Worm (Caenorhabditis elegans) whole organism, L4 larva: ENCODE data around the gene npr-31.

Experiments used
- F26F4.8 ChIP-seq: fragments of 200-800 bp; sonication (Bioruptor generic); conservative IDR thresholded peaks from 2 replicates; pipeline ENCODE4 v1.3.6; 2022; ENCODE audit warnings: missing genetic modification characterization, missing compliant biosample characterization
- F49E8.2 ChIP-seq: sonication (generic microtip); optimal IDR thresholded peaks from 2 replicates; lab custom pipeline; 2016; ENCODE audit warnings: missing compliant biosample characterization, mild to moderate bottlenecking, missing genetic modification characterization, borderline replicate concordance
- R02D3.7 ChIP-seq: fragments of 150-350 bp; sonication (generic microtip); optimal IDR thresholded peaks from 3 replicates; lab custom pipeline; 2014; ENCODE audit warnings: missing biosample characterization, missing genetic modification characterization
- Y5F2A.4 ChIP-seq: fragments of 200-800 bp; sonication (Bioruptor generic); optimal IDR thresholded peaks from 2 replicates; lab custom pipeline; 2018; ENCODE audit warnings: mild to moderate bottlenecking, missing genetic modification characterization, missing compliant biosample characterization
- Y75B8A.6 ChIP-seq: fragments of 200-800 bp; sonication (Bioruptor generic); IDR thresholded peaks from 2 replicates; pipeline ENCODE4 v1.3.6; 2022; ENCODE audit warnings: missing genetic modification reagents, missing genetic modification characterization, missing compliant biosample characterization
- ZK337.2 ChIP-seq: fragments of 200-800 bp; sonication (Bioruptor generic); IDR thresholded peaks from 2 replicates; pipeline ENCODE4 v1.3.6; 2022; ENCODE audit warnings: missing genetic modification reagents, missing genetic modification characterization, missing compliant biosample characterization
- attf-4 ChIP-seq: sonication (generic microtip); optimal IDR thresholded peaks from 3 replicates; lab custom pipeline; 2017; ENCODE audit warnings: missing biosample characterization, missing genetic modification characterization
- ceh-20 ChIP-seq: fragments of 200-800 bp; sonication (Bioruptor generic); IDR thresholded peaks from 2 replicates; pipeline ENCODE4 v1.3.6; 2022; ENCODE audit warnings: missing genetic modification reagents, missing genetic modification characterization, missing compliant biosample characterization
- ceh-32 ChIP-seq: sonication (generic microtip); optimal IDR thresholded peaks from 2 replicates; lab custom pipeline; 2016; ENCODE audit warnings: mild to moderate bottlenecking, missing genetic modification characterization, missing compliant biosample characterization; ENCODE audit not compliant: poor library complexity
- ctbp-1 ChIP-seq: fragments of 200-800 bp; sonication (Bioruptor generic); IDR thresholded peaks from 2 replicates; pipeline ENCODE4 v1.3.6; 2022; ENCODE audit warnings: missing genetic modification reagents, missing genetic modification characterization, missing compliant biosample characterization
- dmd-6 ChIP-seq: fragments of 200-800 bp; sonication (Bioruptor generic); IDR thresholded peaks from 2 replicates; pipeline ENCODE4 v1.3.6; 2022; ENCODE audit warnings: missing genetic modification reagents, missing genetic modification characterization, missing compliant biosample characterization
- dpl-1 ChIP-seq: fragments of 150-350 bp; optimal IDR thresholded peaks from 2 replicates; lab custom pipeline; 2014; ENCODE audit warnings: missing biosample characterization, missing genetic modification reagents, missing genetic modification characterization
- egl-43 ChIP-seq: fragments of 200-800 bp; sonication (Bioruptor generic); IDR thresholded peaks from 2 replicates; pipeline ENCODE4 v1.3.6; 2022; ENCODE audit warnings: missing genetic modification reagents, missing genetic modification characterization, missing compliant biosample characterization
- fkh-10 ChIP-seq: fragments of 150-350 bp; optimal IDR thresholded peaks from 2 replicates; lab custom pipeline; 2014; ENCODE audit warnings: missing biosample characterization, missing genetic modification reagents, missing genetic modification characterization
- fos-1 ChIP-seq: fragments of 150-350 bp; optimal IDR thresholded peaks from 2 replicates; lab custom pipeline; 2014; ENCODE audit warnings: missing biosample characterization, missing genetic modification characterization
- hlh-11 ChIP-seq: fragments of 200-800 bp; sonication (Bioruptor generic); optimal IDR thresholded peaks from 2 replicates; lab custom pipeline; 2018; ENCODE audit warnings: mild to moderate bottlenecking, missing genetic modification characterization, missing compliant biosample characterization
- lin-15B ChIP-seq: fragments of 150-350 bp; sonication (generic microtip); optimal IDR thresholded peaks from 3 replicates; lab custom pipeline; 2014; ENCODE audit warnings: missing biosample characterization, missing genetic modification characterization
- lin-38 ChIP-seq: fragments of 200-800 bp; sonication (Bioruptor generic); IDR thresholded peaks from 2 replicates; pipeline ENCODE4 v1.3.6; 2022; ENCODE audit warnings: missing genetic modification reagents, missing genetic modification characterization, missing compliant biosample characterization
- lsy-2 ChIP-seq, 2 experiments: fragments of 150-350 bp in 1 of 2; sonication (generic microtip) in 1 of 2; optimal IDR thresholded peaks; 2 replicates each; lab custom pipeline; 2014 to 2017; ENCODE audit warnings: missing biosample characterization in 2 of 2, missing genetic modification characterization in 2 of 2
- madf-5 ChIP-seq, 2 experiments: fragments of 200-800 bp; sonication (Bioruptor generic); IDR thresholded peaks; 2 replicates each; pipeline ENCODE4 v1.3.6; 2022; ENCODE audit warnings: missing compliant biosample characterization in 2 of 2, missing genetic modification characterization in 2 of 2
- mdl-1 ChIP-seq, 2 experiments: fragments of 150-350 bp in 1 of 2; sonication (generic microtip) in 1 of 2; optimal IDR thresholded peaks; 2 replicates each; lab custom pipeline; 2014 to 2017; ENCODE audit warnings: missing biosample characterization in 2 of 2, missing genetic modification characterization in 2 of 2
- mdt-29 ChIP-seq: fragments of 200-800 bp; sonication (Bioruptor generic); IDR thresholded peaks from 2 replicates; pipeline ENCODE4 v1.3.6; 2022; ENCODE audit warnings: missing genetic modification reagents, missing genetic modification characterization, missing compliant biosample characterization
- mep-1 ChIP-seq: fragments of 150-350 bp; sonication (generic microtip); optimal IDR thresholded peaks from 3 replicates; lab custom pipeline; 2014; ENCODE audit warnings: missing biosample characterization, missing genetic modification characterization
- nhr-102 ChIP-seq: sonication (generic microtip); optimal IDR thresholded peaks from 2 replicates; lab custom pipeline; 2016; ENCODE audit warnings: mild to moderate bottlenecking, missing genetic modification characterization, moderate library complexity, missing compliant biosample characterization
- nhr-11 ChIP-seq: fragments of 150-350 bp; optimal IDR thresholded peaks from 2 replicates; lab custom pipeline; 2014; ENCODE audit warnings: missing biosample characterization, missing genetic modification characterization
- nhr-111 ChIP-seq: fragments of 200-800 bp; sonication (Bioruptor generic); optimal IDR thresholded peaks from 2 replicates; lab custom pipeline; 2018; ENCODE audit warnings: mild to moderate bottlenecking, missing genetic modification characterization, missing compliant biosample characterization
- nhr-237 ChIP-seq: sonication (generic microtip); optimal IDR thresholded peaks from 2 replicates; lab custom pipeline; 2017; ENCODE audit warnings: missing biosample characterization, missing genetic modification characterization
- nhr-25 ChIP-seq: sonication (generic microtip); optimal IDR thresholded peaks from 2 replicates; lab custom pipeline; 2017; ENCODE audit warnings: missing genetic modification characterization, mild to moderate bottlenecking, missing compliant biosample characterization, antibody characterized with exemption, moderate library complexity, borderline replicate concordance; ENCODE audit not compliant: insufficient read depth
- nhr-76 ChIP-seq: fragments of 150-350 bp; optimal IDR thresholded peaks from 2 replicates; lab custom pipeline; 2014; ENCODE audit warnings: missing biosample characterization, missing genetic modification characterization
- nhr-77 ChIP-seq: fragments of 150-350 bp; optimal IDR thresholded peaks from 2 replicates; lab custom pipeline; 2014; ENCODE audit warnings: missing biosample characterization, missing genetic modification characterization
- rbr-2 ChIP-seq: sonication (generic microtip); optimal IDR thresholded peaks from 2 replicates; lab custom pipeline; 2016; ENCODE audit warnings: missing genotype, missing genetic modification characterization, missing compliant biosample characterization
- sdz-12 ChIP-seq: fragments of 200-800 bp; sonication (Bioruptor generic); optimal IDR thresholded peaks from 2 replicates; lab custom pipeline; 2018; ENCODE audit warnings: mild to moderate bottlenecking, missing genetic modification characterization, missing compliant biosample characterization
- set-16 ChIP-seq: fragments of 200-800 bp; sonication (Bioruptor generic); IDR thresholded peaks from 2 replicates; pipeline ENCODE4 v1.3.6; 2022; ENCODE audit warnings: missing genetic modification reagents, missing genetic modification characterization, missing compliant biosample characterization
- snpc-4 ChIP-seq: fragments of 150-350 bp; optimal IDR thresholded peaks from 2 replicates; lab custom pipeline; 2014; ENCODE audit warnings: missing biosample characterization, missing genetic modification characterization
- spr-1 ChIP-seq: sonication (generic microtip); optimal IDR thresholded peaks from 2 replicates; lab custom pipeline; 2016; ENCODE audit warnings: mild to moderate bottlenecking, missing genetic modification characterization, missing compliant biosample characterization
- spr-3 ChIP-seq: fragments of 200-800 bp; sonication (Bioruptor generic); optimal IDR thresholded peaks from 2 replicates; lab custom pipeline; 2018; ENCODE audit warnings: mild to moderate bottlenecking, missing genetic modification characterization, missing compliant biosample characterization
- tag-97 ChIP-seq: fragments of 200-800 bp; sonication (Bioruptor generic); IDR thresholded peaks from 2 replicates; pipeline ENCODE4 v1.3.6; 2022; ENCODE audit warnings: missing genetic modification characterization, missing compliant biosample characterization
- unc-130 ChIP-seq: sonication (generic microtip); optimal IDR thresholded peaks from 2 replicates; lab custom pipeline; 2016; ENCODE audit warnings: missing genetic modification reagents, missing genetic modification characterization, missing compliant biosample characterization
- unc-39 ChIP-seq: sonication (generic microtip); optimal IDR thresholded peaks from 2 replicates; lab custom pipeline; 2017; ENCODE audit warnings: missing biosample characterization, missing genetic modification characterization
- vab-7 ChIP-seq: fragments of 200-800 bp; sonication (Bioruptor generic); IDR thresholded peaks from 2 replicates; pipeline ENCODE4 v1.3.6; 2022; ENCODE audit warnings: missing genetic modification reagents, missing genetic modification characterization, missing compliant biosample characterization
- zfp-2 ChIP-seq: sonication (generic microtip); optimal IDR thresholded peaks from 2 replicates; lab custom pipeline; 2016; ENCODE audit warnings: mild to moderate bottlenecking, missing genetic modification characterization, missing compliant biosample characterization
- zip-11 ChIP-seq: fragments of 200-800 bp; sonication (Bioruptor generic); IDR thresholded peaks from 2 replicates; pipeline ENCODE4 v1.3.6; 2022; ENCODE audit warnings: missing genetic modification characterization, missing compliant biosample characterization
- zip-2 ChIP-seq: fragments of 150-350 bp; optimal IDR thresholded peaks from 2 replicates; lab custom pipeline; 2014; ENCODE audit warnings: missing biosample characterization, missing genetic modification characterization
- ztf-7 ChIP-seq: fragments of 150-350 bp; optimal IDR thresholded peaks from 2 replicates; lab custom pipeline; 2014; ENCODE audit warnings: missing biosample characterization, missing genetic modification characterization

The npr-31 gene

ce11 chrII:7171305-7171998 is 27.0 kb downstream of the npr-31 start, which contains the start of gene dyf-13:
dyf-13 (minus strand) TSS chrII:7171355.
- TF ChIP-seq F26F4.8 (no peak), zip-2 (tag; lab: Kevin White, UChicago) (no peak), hlh-11 (tag; lab: Kevin White, UChicago) (no peak)

ce11 chrII:7174843-7175242 is 30.4 kb downstream of the npr-31 start, which contains the start of gene glc-4:
glc-4 (minus strand) TSS chrII:7174943.
- TF ChIP-seq set-16 (GFP tag; lab: Robert Waterston, UW) = no peak
- no peak for TF ChIP-seq ceh-32 (tag; lab: Kevin White, UChicago)
- no peak for TF ChIP-seq snpc-4 (tag; lab: Kevin White, UChicago)
- no peak for TF ChIP-seq madf-5 (GFP tag; IDR thresholded peaks at IDR 0.05; lab: Robert Waterston, UW)
- TF ChIP-seq ztf-7 (tag; lab: Kevin White, UChicago) = no peak
- TF ChIP-seq dpl-1 (GFP tag; lab: Kevin White, UChicago) = no peak

ce11 chrII:7176108-7176507 is 31.7 kb downstream of the npr-31 start:
- TF ChIP-seq unc-130 (GFP tag; lab: Kevin White, UChicago) (no peak), fkh-10 (peak; percentile 74), R02D3.7 (tag; lab: Kevin White, UChicago) (no peak)

DNA sequence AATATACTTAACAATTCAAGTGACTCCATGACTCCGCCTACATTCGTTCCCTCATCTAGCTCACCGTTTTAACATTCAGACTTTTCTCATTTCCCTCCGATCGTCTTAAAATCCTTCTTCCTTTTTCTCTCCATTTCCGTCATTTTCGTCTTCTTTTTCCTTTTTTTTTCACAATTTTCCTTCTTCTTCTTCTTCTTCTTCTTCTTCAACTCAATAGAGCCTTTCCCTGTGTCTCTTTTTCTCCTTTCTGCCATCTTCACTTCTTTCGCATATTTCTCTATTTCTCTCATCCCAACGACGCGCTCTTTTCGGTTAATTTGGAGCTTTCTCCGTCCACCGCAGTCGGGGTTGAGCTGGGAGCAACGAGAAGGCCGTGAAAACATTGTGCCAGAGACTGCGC is 38.2 kb downstream of the npr-31 start:
- TF ChIP-seq spr-3 = no peak
- TF ChIP-seq ceh-32 (tag; lab: Kevin White, UChicago) = no peak
- no peak for TF ChIP-seq F26F4.8
- TF ChIP-seq nhr-11 (tag; lab: Kevin White, UChicago) = peak; percentile 32
- TF ChIP-seq fos-1 (tag; lab: Kevin White, UChicago) = no peak
- no peak for TF ChIP-seq Y5F2A.4 (GFP tag; lab: Kevin White, UChicago)
- TF ChIP-seq nhr-102 (tag; lab: Kevin White, UChicago) = no peak
- TF ChIP-seq lsy-2 (tag; optimal IDR thresholded peaks at IDR 0.05; lab: Kevin White, UChicago) = peak; percentile 19 to 27
- no peak for TF ChIP-seq zip-11 (GFP tag; lab: Robert Waterston, UW)
- no peak for TF ChIP-seq tag-97 (GFP tag; lab: Robert Waterston, UW)
- no peak for TF ChIP-seq ZK337.2 (GFP tag; lab: Robert Waterston, UW)
- TF ChIP-seq vab-7 = no peak
- no peak for TF ChIP-seq lin-38 (GFP tag; lab: Robert Waterston, UW)
- no peak for TF ChIP-seq Y75B8A.6 (GFP tag; lab: Robert Waterston, UW)
- no peak for TF ChIP-seq unc-39
- TF ChIP-seq nhr-237 = no peak
- TF ChIP-seq ctbp-1 (GFP tag; lab: Robert Waterston, UW) = 0 out of 2 replicates have a peak, but pooled peaks have one; percentile 31
- no peak for TF ChIP-seq lin-15B (tag; lab: Kevin White, UChicago)
- TF ChIP-seq spr-1 (tag; lab: Kevin White, UChicago) = no peak
- TF ChIP-seq mdl-1 (tag; optimal IDR thresholded peaks at IDR 0.05; lab: Kevin White, UChicago) = no peak
- no peak for TF ChIP-seq nhr-76 (tag; lab: Kevin White, UChicago)
- TF ChIP-seq nhr-25 (tag; lab: Kevin White, UChicago) = no peak
- no peak for TF ChIP-seq zfp-2 (tag; lab: Kevin White, UChicago)
- TF ChIP-seq ceh-20 (GFP tag; lab: Robert Waterston, UW) = no peak
- peak; percentile 21 for TF ChIP-seq rbr-2 (tag; lab: Kevin White, UChicago)
- TF ChIP-seq nhr-111 (GFP tag; lab: Kevin White, UChicago) = no peak
- peak; percentile 45 for TF ChIP-seq mep-1
- no peak for TF ChIP-seq madf-5 (GFP tag; IDR thresholded peaks at IDR 0.05; lab: Robert Waterston, UW)
- TF ChIP-seq attf-4 (tag; lab: Kevin White, UChicago) = no peak
- no peak for TF ChIP-seq sdz-12
- TF ChIP-seq nhr-77 (tag; lab: Kevin White, UChicago) = no peak
- no peak for TF ChIP-seq zip-2 (tag; lab: Kevin White, UChicago)
- no peak for TF ChIP-seq egl-43 (GFP tag; lab: Robert Waterston, UW)
- peak; percentile 78 for TF ChIP-seq fkh-10
- no peak for TF ChIP-seq mdt-29
- no peak for TF ChIP-seq dmd-6 (GFP tag; lab: Robert Waterston, UW)
- TF ChIP-seq F49E8.2 (tag; lab: Kevin White, UChicago) = no peak
